Worm (Caenorhabditis elegans) whole organism, early embryonic: ENCODE data around the gene R05F9.11.
"Not testable (repeated sequence)": the region's sequence is repeated elsewhere in the genome, so short reads cannot be mapped to it uniquely, and the experiment has no call there.

ENCODE experiments used
- B0310.2 ChIP-seq: sonication (generic microtip); optimal IDR thresholded peaks from 2 replicates; lab custom pipeline; 2016; ENCODE audit warnings: mild to moderate bottlenecking, missing genetic modification characterization, missing compliant biosample characterization
- F13C5.2 ChIP-seq: sonication (generic microtip); optimal IDR thresholded peaks from 2 replicates; lab custom pipeline; 2017; ENCODE audit warnings: mild to moderate bottlenecking, missing genetic modification characterization, inconsistent platforms, missing compliant biosample characterization
- aly-1 ChIP-seq: sonication (generic microtip); optimal IDR thresholded peaks from 2 replicates; lab custom pipeline; 2016; ENCODE audit warnings: missing genetic modification characterization, missing compliant biosample characterization
- ama-1 ChIP-seq: fragments of 150-350 bp; optimal IDR thresholded peaks from 2 replicates; lab custom pipeline; 2014
- ceh-13 ChIP-seq: fragments of 200-800 bp; sonication (Bioruptor generic); optimal IDR thresholded peaks from 2 replicates; lab custom pipeline; 2018; ENCODE audit warnings: mild to moderate bottlenecking, missing genetic modification characterization, missing compliant biosample characterization
- ceh-36 ChIP-seq: sonication (generic microtip); optimal IDR thresholded peaks from 2 replicates; lab custom pipeline; 2016; ENCODE audit warnings: missing genetic modification characterization, inconsistent platforms, missing compliant biosample characterization
- ets-7 ChIP-seq: sonication (generic microtip); optimal IDR thresholded peaks from 2 replicates; lab custom pipeline; 2016; ENCODE audit warnings: missing genotype, missing genetic modification characterization, missing compliant biosample characterization
- flt-1 ChIP-seq: fragments of 200-800 bp; sonication (Bioruptor generic); IDR thresholded peaks from 2 replicates; pipeline ENCODE4 v1.3.6; 2022; ENCODE audit warnings: missing genetic modification characterization, missing compliant biosample characterization
- hmbx-1 ChIP-seq: sonication (generic microtip); optimal IDR thresholded peaks from 2 replicates; lab custom pipeline; 2016; ENCODE audit warnings: mild to moderate bottlenecking, missing genetic modification characterization, missing compliant biosample characterization
- hmg-4 ChIP-seq: fragments of 200-800 bp; sonication (Bioruptor generic); optimal IDR thresholded peaks from 2 replicates; lab custom pipeline; 2018; ENCODE audit warnings: mild to moderate bottlenecking, missing genetic modification characterization, missing compliant biosample characterization
- hnd-1 ChIP-seq: sonication (generic microtip); optimal IDR thresholded peaks from 2 replicates; lab custom pipeline; 2016; ENCODE audit warnings: missing genetic modification characterization, missing compliant biosample characterization
- pes-1 ChIP-seq: fragments of 200-800 bp; sonication (Bioruptor generic); IDR thresholded peaks from 2 replicates; pipeline ENCODE4 v1.3.6; 2022; ENCODE audit warnings: missing genetic modification reagents, missing genetic modification characterization, missing compliant biosample characterization
- scrt-1 ChIP-seq: fragments of 200-800 bp; sonication (Bioruptor generic); IDR thresholded peaks from 2 replicates; pipeline ENCODE4 v1.3.6; 2022; ENCODE audit warnings: missing genetic modification characterization, missing compliant biosample characterization
- sea-1 ChIP-seq: fragments of 200-800 bp; sonication (Bioruptor generic); conservative IDR thresholded peaks from 2 replicates; pipeline ENCODE4 v1.3.6; 2022; ENCODE audit warnings: missing genetic modification characterization, missing compliant biosample characterization
- tbx-11 ChIP-seq: fragments of 200-800 bp; sonication (Bioruptor generic); IDR thresholded peaks from 2 replicates; pipeline ENCODE4 v1.3.6; 2022; ENCODE audit warnings: missing genetic modification characterization, missing compliant biosample characterization
- tbx-37 ChIP-seq: fragments of 200-800 bp; sonication (Bioruptor generic); conservative IDR thresholded peaks from 2 replicates; pipeline ENCODE4 v1.3.6; 2022; ENCODE audit warnings: missing genetic modification reagents, missing genetic modification characterization, missing compliant biosample characterization
- tra-4 ChIP-seq: sonication (generic microtip); optimal IDR thresholded peaks from 2 replicates; lab custom pipeline; 2017; ENCODE audit warnings: missing genetic modification characterization, missing compliant biosample characterization

Gene R05F9.11

DNA sequence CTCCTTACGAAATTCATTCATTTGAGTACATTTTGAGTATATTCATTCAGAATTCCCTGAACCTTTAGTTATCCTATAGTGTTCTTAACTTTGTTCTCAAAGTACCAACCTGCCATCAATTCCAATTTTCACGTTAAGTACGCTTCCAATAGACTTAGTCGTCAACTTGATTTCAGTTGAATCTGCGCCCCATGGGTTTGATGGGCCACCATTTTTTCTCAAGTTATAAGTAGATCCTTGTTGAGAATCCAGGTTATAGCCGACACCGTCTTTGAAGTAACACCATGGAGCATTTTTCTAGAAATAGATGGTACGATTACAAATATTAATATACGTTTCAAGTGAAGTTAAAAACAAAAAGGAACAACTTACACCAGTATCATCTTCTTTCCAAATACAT is 10.7 kb upstream of the R05F9.11 start:
- TF ChIP-seq tbx-37 (GFP tag; lab: Robert Waterston, UW) (no peak), ama-1 (no peak), pes-1 (GFP tag; lab: Robert Waterston, UW) (no peak), hnd-1 (no peak), ets-7 (tag; lab: Kevin White, UChicago) (no peak), tra-4 (no peak), sea-1 (GFP tag; lab: Robert Waterston, UW) (no peak), hmbx-1 (tag; lab: Kevin White, UChicago) (no peak), B0310.2 (tag; lab: Kevin White, UChicago) (no peak)

DNA sequence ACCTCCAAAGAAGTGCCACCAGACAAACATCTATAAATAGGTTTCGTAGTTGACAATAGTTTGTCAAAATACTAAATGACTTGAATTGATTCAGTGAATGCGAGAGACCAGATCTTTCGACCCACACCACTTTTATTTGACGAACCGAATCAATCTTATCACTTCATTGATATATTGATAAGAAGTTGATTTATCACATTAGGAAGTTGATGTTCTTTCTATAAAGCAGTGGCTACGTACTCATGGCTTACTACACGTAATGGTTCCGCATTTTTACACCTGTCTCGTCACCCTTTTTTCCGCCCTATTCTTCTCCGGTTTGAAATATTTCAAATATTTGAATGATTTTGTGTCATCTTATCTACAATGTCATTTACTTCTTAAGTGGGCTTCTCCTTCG is 6.6 kb upstream of the R05F9.11 start:
- no peak for TF ChIP-seq tbx-37 (GFP tag; lab: Robert Waterston, UW)
- no peak for TF ChIP-seq F13C5.2
- no peak for TF ChIP-seq tbx-11 (GFP tag; lab: Robert Waterston, UW)
- TF ChIP-seq aly-1 (tag; lab: Kevin White, UChicago) = no peak
- no peak for TF ChIP-seq pes-1 (GFP tag; lab: Robert Waterston, UW)
- no peak for TF ChIP-seq flt-1 (GFP tag; lab: Robert Waterston, UW)
- no peak for TF ChIP-seq ceh-36
- TF ChIP-seq sea-1 (GFP tag; lab: Robert Waterston, UW) = no peak
- no peak for TF ChIP-seq ceh-13 (GFP tag; lab: Kevin White, UChicago)
- TF ChIP-seq hnd-1 = no peak
- TF ChIP-seq hmg-4 = no peak
- TF ChIP-seq ama-1 = no peak
- TF ChIP-seq scrt-1 = no peak

DNA sequence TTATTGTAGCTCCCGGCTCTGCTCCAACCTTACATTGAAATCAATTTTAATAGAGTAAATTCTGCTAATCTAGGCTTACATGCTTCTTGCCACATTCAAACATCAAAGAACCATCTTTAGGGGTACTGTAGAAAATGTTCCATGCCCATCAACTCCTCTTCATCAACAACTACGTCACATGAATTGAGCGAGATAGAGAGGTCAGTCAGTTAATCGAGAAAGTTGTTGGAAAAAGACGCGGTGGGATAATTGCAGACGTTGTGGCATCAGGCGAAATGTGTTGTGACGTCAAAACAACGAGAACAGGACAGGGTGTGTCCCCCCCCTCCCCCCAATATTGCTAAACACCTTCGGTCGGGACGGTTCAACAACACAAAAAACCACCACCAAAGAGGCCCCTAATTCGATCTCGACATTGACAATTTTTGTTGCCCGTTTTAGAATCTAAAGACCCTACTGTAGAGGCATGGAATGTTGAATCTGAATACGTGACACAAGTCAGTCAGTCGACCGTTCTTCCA is 4.5 kb upstream of the R05F9.11 start:
- TF ChIP-seq tra-4 (no peak), flt-1 (GFP tag; lab: Robert Waterston, UW) (no peak), sea-1 (GFP tag; lab: Robert Waterston, UW) (no peak), ets-7 (tag; lab: Kevin White, UChicago) (no peak), tbx-37 (GFP tag; lab: Robert Waterston, UW) (no peak), ama-1 (no peak), tbx-11 (GFP tag; lab: Robert Waterston, UW) (no peak), F13C5.2 (no peak), aly-1 (tag; lab: Kevin White, UChicago) (no peak), hmg-4 (no peak), hnd-1 (no peak), pes-1 (GFP tag; lab: Robert Waterston, UW) (no peak), hmbx-1 (tag; lab: Kevin White, UChicago) (no peak), scrt-1 (no peak), B0310.2 (tag; lab: Kevin White, UChicago) (no peak), ceh-36 (no peak)

DNA sequence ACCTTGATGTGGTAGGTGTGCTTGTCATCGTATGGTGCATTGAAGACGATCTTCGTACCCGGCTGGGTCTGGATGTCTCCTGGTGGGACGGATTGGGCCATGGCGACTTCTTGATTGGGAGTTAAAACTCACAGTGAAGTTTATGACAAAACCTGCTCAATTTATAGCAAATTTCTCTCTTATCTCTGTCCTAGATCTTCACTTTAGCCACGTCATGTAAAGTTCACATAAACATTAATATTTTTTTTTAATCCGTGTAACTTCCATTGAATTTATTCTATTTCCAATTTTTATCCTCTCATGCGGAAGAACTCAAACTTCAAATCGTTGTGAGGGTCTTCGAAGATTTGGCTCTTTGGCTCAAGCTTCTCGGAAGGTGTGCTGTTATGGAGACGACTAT is 2.4 kb upstream of the R05F9.11 start, which contains the start of gene msp-31:
TSS of gene msp-31 (minus strand) at position 101 of the 400 bp plus-strand sequence.
- not testable (repeated sequence) for TF ChIP-seq sea-1 (GFP tag; lab: Robert Waterston, UW); hmg-4; tbx-37 (GFP tag; lab: Robert Waterston, UW)

DNA sequence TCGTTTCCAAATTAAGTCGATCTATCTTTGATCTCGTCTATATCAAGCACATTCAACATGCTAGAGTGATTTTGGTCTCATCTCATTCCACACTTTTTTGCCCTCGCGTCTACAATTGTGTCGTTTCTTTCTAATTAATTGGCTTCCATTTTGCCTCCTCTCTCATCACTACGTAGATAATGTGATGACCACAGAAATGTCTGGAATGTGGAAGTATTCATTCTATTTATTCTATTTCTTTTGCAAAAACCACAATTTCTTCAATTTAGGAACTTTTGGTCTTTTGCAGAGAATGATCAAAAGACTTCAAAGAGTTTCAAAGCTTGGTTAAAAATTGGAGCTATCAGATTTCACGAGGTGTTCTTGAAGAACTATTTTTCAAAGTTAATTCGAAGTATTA is 1.6 kb upstream of the R05F9.11 start:
- TF ChIP-seq tra-4 = no peak
- no peak for TF ChIP-seq flt-1 (GFP tag; lab: Robert Waterston, UW)
- no peak for TF ChIP-seq hnd-1
- no peak for TF ChIP-seq scrt-1
- no peak for TF ChIP-seq sea-1 (GFP tag; lab: Robert Waterston, UW)
- no peak for TF ChIP-seq hmg-4
- no peak for TF ChIP-seq ceh-36
- no peak for TF ChIP-seq tbx-37 (GFP tag; lab: Robert Waterston, UW)
- no peak for TF ChIP-seq ets-7 (tag; lab: Kevin White, UChicago)
- TF ChIP-seq B0310.2 (tag; lab: Kevin White, UChicago) = no peak
- TF ChIP-seq pes-1 (GFP tag; lab: Robert Waterston, UW) = no peak
- TF ChIP-seq aly-1 (tag; lab: Kevin White, UChicago) = no peak
- no peak for TF ChIP-seq hmbx-1 (tag; lab: Kevin White, UChicago)

DNA sequence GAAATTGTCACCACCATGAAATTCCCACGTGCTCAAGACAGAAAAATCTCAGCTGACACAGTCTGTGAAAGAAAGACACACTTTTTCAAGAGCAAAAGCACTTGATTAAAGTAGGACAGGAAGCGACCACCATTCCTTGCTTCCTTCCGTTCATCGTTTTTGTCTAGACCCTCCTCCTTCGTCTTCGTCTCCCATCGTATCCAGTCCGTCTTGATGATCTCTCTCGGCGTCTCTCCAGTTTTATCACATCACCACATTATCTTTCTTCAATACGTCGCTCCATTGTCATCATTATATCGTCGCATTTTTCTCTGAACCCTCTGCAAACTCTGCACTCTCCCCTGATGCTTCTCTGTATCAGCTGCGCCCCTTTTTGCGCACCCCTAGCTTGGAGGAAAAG is 5.9 kb downstream of the R05F9.11 start:
- TF ChIP-seq ama-1 = no peak
- TF ChIP-seq sea-1 (GFP tag; lab: Robert Waterston, UW) = no peak
- no peak for TF ChIP-seq hmg-4
- TF ChIP-seq tbx-37 (GFP tag; lab: Robert Waterston, UW) = no peak
- TF ChIP-seq ets-7 (tag; lab: Kevin White, UChicago) = no peak
- TF ChIP-seq B0310.2 (tag; lab: Kevin White, UChicago) = no peak
- TF ChIP-seq pes-1 (GFP tag; lab: Robert Waterston, UW) = no peak
- TF ChIP-seq scrt-1 = no peak
- no peak for TF ChIP-seq aly-1 (tag; lab: Kevin White, UChicago)
- TF ChIP-seq tbx-11 (GFP tag; lab: Robert Waterston, UW) = no peak

DNA sequence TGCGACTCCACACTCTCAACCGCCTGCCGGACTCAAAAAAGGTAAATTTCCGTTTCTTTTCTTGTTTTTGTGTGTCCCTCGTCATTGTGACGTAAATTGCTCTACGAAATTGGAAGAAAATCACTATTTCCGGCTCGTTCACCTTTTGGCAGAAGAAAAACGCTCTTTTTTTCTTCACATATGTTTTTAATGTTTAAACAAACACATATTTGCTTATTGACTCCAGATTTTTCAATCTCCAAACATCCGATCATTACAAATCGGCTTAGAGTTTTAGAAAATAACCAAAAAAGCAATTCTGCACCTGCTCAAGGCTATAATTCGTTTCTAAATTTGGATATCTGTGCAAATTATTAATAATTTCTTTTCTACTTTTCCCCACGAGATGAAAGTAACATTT is 8.1 kb downstream of the R05F9.11 start:
- no peak for TF ChIP-seq tbx-37 (GFP tag; lab: Robert Waterston, UW)
- TF ChIP-seq ets-7 (tag; lab: Kevin White, UChicago) = no peak
- TF ChIP-seq aly-1 (tag; lab: Kevin White, UChicago) = no peak
- TF ChIP-seq F13C5.2 = no peak
- no peak for TF ChIP-seq scrt-1
- TF ChIP-seq tra-4 = no peak
- no peak for TF ChIP-seq pes-1 (GFP tag; lab: Robert Waterston, UW)
- TF ChIP-seq ceh-36 = no peak
- no peak for TF ChIP-seq flt-1 (GFP tag; lab: Robert Waterston, UW)
- no peak for TF ChIP-seq hnd-1
- TF ChIP-seq hmg-4 = no peak
- TF ChIP-seq B0310.2 (tag; lab: Kevin White, UChicago) = no peak
- no peak for TF ChIP-seq tbx-11 (GFP tag; lab: Robert Waterston, UW)
- TF ChIP-seq ceh-13 (GFP tag; lab: Kevin White, UChicago) = no peak
- TF ChIP-seq ama-1 = no peak

DNA sequence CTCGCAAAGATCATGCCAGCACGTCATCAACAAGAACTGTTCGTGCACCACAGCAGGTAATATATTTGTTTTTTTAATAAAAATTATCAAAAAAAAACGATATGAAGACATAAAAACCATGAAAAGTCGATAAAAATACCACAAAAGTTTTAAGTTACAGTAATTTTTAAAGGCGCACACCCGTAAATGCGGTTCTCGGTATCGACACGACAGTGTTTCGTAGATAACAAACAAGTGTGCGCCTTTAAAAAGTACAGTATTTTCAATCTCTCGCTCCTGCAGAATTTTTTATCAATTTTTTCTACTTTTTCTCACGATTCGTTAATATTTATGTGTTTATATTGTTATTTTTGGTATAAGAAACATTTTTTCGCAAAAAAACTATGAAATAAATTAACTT is 8.7 kb downstream of the R05F9.11 start:
- TF ChIP-seq aly-1 (tag; lab: Kevin White, UChicago) = no peak
- TF ChIP-seq ceh-13 (GFP tag; lab: Kevin White, UChicago) = no peak
- no peak for TF ChIP-seq ets-7 (tag; lab: Kevin White, UChicago)
- no peak for TF ChIP-seq tbx-37 (GFP tag; lab: Robert Waterston, UW)
- TF ChIP-seq hmbx-1 (tag; lab: Kevin White, UChicago) = no peak
- TF ChIP-seq B0310.2 (tag; lab: Kevin White, UChicago) = no peak
- TF ChIP-seq hmg-4 = no peak
- TF ChIP-seq sea-1 (GFP tag; lab: Robert Waterston, UW) = no peak
- TF ChIP-seq ceh-36 = no peak
- TF ChIP-seq flt-1 (GFP tag; lab: Robert Waterston, UW) = no peak
- no peak for TF ChIP-seq pes-1 (GFP tag; lab: Robert Waterston, UW)
- TF ChIP-seq tra-4 = no peak
- no peak for TF ChIP-seq ama-1
- no peak for TF ChIP-seq hnd-1
- TF ChIP-seq scrt-1 = no peak
